Fruit fly (Drosophila melanogaster): Measurements from ENCODE around the gene CtsL4.

The CtsL4 gene

DNA sequence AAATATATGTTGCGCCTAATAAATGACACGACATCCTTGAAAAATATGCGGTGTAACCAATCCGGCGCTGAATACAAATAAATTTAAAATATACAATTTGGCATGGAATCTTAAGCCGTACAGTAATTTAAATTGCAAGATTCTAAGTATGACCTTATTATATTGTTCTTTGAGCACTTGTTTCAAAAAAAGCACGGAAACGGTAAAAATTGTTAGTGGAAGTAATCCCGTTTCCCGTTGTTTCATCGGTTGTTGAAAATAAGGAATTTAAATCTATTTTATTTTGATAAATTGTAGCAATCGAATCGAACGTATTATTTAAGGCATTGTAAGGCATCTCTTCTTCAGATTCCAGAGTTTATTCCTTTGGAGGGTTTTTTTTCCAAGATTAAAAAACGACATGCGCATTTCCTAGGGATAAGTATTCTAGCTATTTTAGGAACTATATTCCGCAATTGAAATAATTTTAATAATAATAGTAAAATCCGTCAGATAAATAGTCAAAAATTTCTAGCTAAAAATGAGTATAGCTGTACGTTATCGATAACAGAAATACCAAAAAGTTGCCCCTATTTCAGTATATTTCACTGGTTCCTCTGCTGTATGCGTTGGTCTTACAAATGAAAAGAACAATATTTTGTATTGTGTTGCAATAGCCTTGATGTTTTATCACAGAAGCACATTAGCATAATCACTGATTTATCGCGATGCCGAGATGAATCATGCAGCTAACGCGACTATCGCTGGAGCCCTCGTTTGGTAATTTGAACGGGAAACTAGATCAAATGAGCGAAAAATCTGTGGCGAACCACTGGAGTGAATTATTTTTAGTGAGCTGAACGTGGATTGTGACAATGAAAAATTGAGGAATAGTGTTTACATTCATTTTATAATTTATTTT lies 23.1 kb downstream of the CtsL4 start, which contains the start of gene GATAd (continued):
- no peak for TF ChIP-seq Blimp-1 (GFP tag; optimal IDR thresholded peaks at IDR 0.05)
- peak; percentile 69; the same call in 1 of the 2 replicates for TF ChIP-seq vvl (GFP tag; IDR thresholded peaks at IDR 0.05)
- no peak for TF ChIP-seq CG7372 (GFP tag; IDR thresholded peaks at IDR 0.05)
- no peak for TF ChIP-seq Hand (GFP tag; optimal IDR thresholded peaks at IDR 0.05)
- peak; percentile 99 for TF ChIP-seq CG15514 (GFP tag; optimal IDR thresholded peaks at IDR 0.05)
- no peak for TF ChIP-seq sr (GFP tag; IDR thresholded peaks at IDR 0.05)
- TF ChIP-seq stwl (tag; optimal IDR thresholded peaks at IDR 0.05) = peak; percentile 34
- no peak for TF ChIP-seq eyg (GFP tag; optimal IDR thresholded peaks at IDR 0.05)
- TF ChIP-seq CG2678 (tag; optimal IDR thresholded peaks at IDR 0.05) = no peak
- no peak for TF ChIP-seq usp (GFP tag; optimal IDR thresholded peaks at IDR 0.05)
- TF ChIP-seq aop (GFP tag; IDR thresholded peaks at IDR 0.05) = no peak
- TF ChIP-seq slou (GFP tag; optimal IDR thresholded peaks at IDR 0.05) = no peak
- no peak for TF ChIP-seq Lhr (GFP tag; optimal IDR thresholded peaks at IDR 0.05)
- TF ChIP-seq org-1 (GFP tag; optimal IDR thresholded peaks at IDR 0.05) = no peak
- TF ChIP-seq Hr78 (GFP tag; optimal IDR thresholded peaks at IDR 0.05) = no peak
- TF ChIP-seq CG8290 (GFP tag; optimal IDR thresholded peaks at IDR 0.05) = no peak
- TF ChIP-seq CG8290 (tag; optimal IDR thresholded peaks at IDR 0.05) = no peak
- TF ChIP-seq Poxn (GFP tag; IDR thresholded peaks at IDR 0.05) = no peak
- TF ChIP-seq nerfin-2 (GFP tag; IDR thresholded peaks at IDR 0.05; ENCODE audit: partially characterized antibody) = no peak
- TF ChIP-seq CG1792 (GFP tag; optimal IDR thresholded peaks at IDR 0.05) = no peak
- peak; percentile 63; the same call in 2 of the 3 replicates for TF ChIP-seq row (GFP tag; IDR thresholded peaks at IDR 0.05)
- no peak for TF ChIP-seq CG43689 (GFP tag; IDR thresholded peaks at IDR 0.05)
- TF ChIP-seq H2.0 (GFP tag; IDR thresholded peaks at IDR 0.05) = no peak
- peak; percentile 87 for TF ChIP-seq Sry-β (GFP tag; optimal IDR thresholded peaks at IDR 0.05)
- TF ChIP-seq seq (GFP tag; IDR thresholded peaks at IDR 0.05) = no peak
- no peak for TF ChIP-seq tna (GFP tag; IDR thresholded peaks at IDR 0.05; ENCODE audit: partially characterized antibody)
- no peak for TF ChIP-seq ac (GFP tag; optimal IDR thresholded peaks at IDR 0.05)
- TF ChIP-seq Chrac-16 (GFP tag; optimal IDR thresholded peaks at IDR 0.05) = no peak
- TF ChIP-seq emc (GFP tag; optimal IDR thresholded peaks at IDR 0.05) = no peak
- TF ChIP-seq C15 (GFP tag; IDR thresholded peaks at IDR 0.05) = no peak
- no peak for TF ChIP-seq eve (GFP tag; optimal IDR thresholded peaks at IDR 0.05)
- no peak for TF ChIP-seq dan (GFP tag; IDR thresholded peaks at IDR 0.05)
- no peak for TF ChIP-seq CG4854 (GFP tag; optimal IDR thresholded peaks at IDR 0.05)
- no peak for TF ChIP-seq Doc3 (GFP tag; IDR thresholded peaks at IDR 0.05; ENCODE audit: partially characterized antibody)
- peak; percentile 19 for TF ChIP-seq PHDP (tag; optimal IDR thresholded peaks at IDR 0.05)
- TF ChIP-seq BtbVII (GFP tag; optimal IDR thresholded peaks at IDR 0.05) = no peak
- TF ChIP-seq Sry-δ (GFP tag; optimal IDR thresholded peaks at IDR 0.05) = peak; percentile 31
- TF ChIP-seq Xrp1 (GFP tag; IDR thresholded peaks at IDR 0.05) = no peak
- TF ChIP-seq CG17328 (GFP tag; IDR thresholded peaks at IDR 0.05) = no peak
- TF ChIP-seq Dfd (GFP tag; optimal IDR thresholded peaks at IDR 0.05) = no peak
- no peak for TF ChIP-seq CG18764 (GFP tag; optimal IDR thresholded peaks at IDR 0.05)
- peak; percentile 6; the same call in 1 of the 2 replicates for TF ChIP-seq CG6689 (GFP tag; IDR thresholded peaks at IDR 0.05)
- TF ChIP-seq CG17802 (tag; optimal IDR thresholded peaks at IDR 0.05) = no peak
- no peak for TF ChIP-seq repo (GFP tag; optimal IDR thresholded peaks at IDR 0.05)
- peak; percentile 6 for TF ChIP-seq CG10147 (GFP tag; optimal IDR thresholded peaks at IDR 0.05)
- TF ChIP-seq inv (GFP tag; IDR thresholded peaks at IDR 0.05; ENCODE audit: partially characterized antibody) = peak; percentile 20; the same call in 1 of the 2 replicates
- no peak for TF ChIP-seq al (GFP tag; IDR thresholded peaks at IDR 0.05)
- TF ChIP-seq hbn (GFP tag; IDR thresholded peaks at IDR 0.05; ENCODE audit: partially characterized antibody) = no peak
- no peak for TF ChIP-seq vfl (GFP tag; optimal IDR thresholded peaks at IDR 0.05)
- peak; percentile 28 for TF ChIP-seq CG12299 (tag; optimal IDR thresholded peaks at IDR 0.05)
